Worm (Caenorhabditis elegans): ENCODE data around the gene C08G5.6.

C08G5.6 gene

ce11 chrII:765219-765618 is 5.1 kb upstream of the C08G5.6 start, which contains the start of gene C08G5.7:
Gene C08G5.7, minus strand, starts transcription at chrII:765319.
- peak; percentile 20 for TF ChIP-seq ces-1 (GFP tag; optimal IDR thresholded peaks at IDR 0.05)
- TF ChIP-seq nhr-2 (tag; optimal IDR thresholded peaks at IDR 0.05): no peak
- no peak for TF ChIP-seq bed-3 (GFP tag; optimal IDR thresholded peaks at IDR 0.05)

DNA sequence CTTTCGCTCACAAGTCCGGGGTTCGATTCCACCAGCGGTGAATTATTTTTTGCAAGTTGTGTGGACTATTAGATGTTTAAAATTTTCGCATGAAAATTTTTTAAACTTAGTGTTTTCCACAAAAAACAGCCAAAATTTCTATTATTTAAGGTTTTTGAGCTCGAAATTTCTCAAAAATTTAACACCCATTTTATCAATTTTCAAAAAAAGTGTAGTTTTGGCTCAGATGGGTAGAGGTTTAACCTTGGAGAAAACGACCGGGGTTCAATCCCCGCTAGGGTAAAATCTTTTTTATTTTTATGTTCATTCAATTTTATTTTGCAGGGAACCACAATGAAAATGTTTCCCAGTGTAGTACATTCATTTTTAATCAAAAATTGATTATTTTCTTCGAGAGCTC is 1.1 kb upstream of the C08G5.6 start:
- TF ChIP-seq cnd-1 (tag; optimal IDR thresholded peaks at IDR 0.05): no peak

DNA sequence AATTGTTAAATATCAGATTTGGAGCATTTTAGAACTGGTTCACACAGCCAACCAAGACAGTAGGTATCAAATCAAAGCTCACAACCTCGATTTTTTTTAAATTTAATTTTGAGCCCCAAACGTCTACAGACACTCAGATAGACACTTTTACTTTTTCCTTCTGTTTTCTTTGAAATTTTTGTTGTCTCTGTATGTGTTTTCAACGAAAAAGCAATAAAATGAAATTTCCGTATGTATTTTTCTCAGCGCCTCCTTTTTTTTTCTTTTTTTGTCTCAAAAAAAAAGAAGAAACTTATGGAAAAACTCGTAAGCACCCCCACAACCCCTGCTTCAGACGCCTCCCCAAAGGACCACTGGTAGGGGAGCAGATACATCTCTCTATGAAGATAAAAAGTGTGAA is 3.5 kb downstream of the C08G5.6 start:
- TF ChIP-seq nhr-12 (tag; optimal IDR thresholded peaks at IDR 0.05): no peak
- no peak for TF ChIP-seq ztf-11 (tag; optimal IDR thresholded peaks at IDR 0.05)
- peak; percentile 9 for TF ChIP-seq ces-1 (GFP tag; optimal IDR thresholded peaks at IDR 0.05)
- TF ChIP-seq unc-62 (GFP tag; optimal IDR thresholded peaks at IDR 0.05): no peak
- no peak for TF ChIP-seq sptf-1 (tag; optimal IDR thresholded peaks at IDR 0.05)
- no peak for TF ChIP-seq nhr-237 (tag; optimal IDR thresholded peaks at IDR 0.05)
- TF ChIP-seq lsy-2 (tag; optimal IDR thresholded peaks at IDR 0.05): no peak
- TF ChIP-seq tbx-8 (GFP tag; optimal IDR thresholded peaks at IDR 0.05): no peak
- no peak for TF ChIP-seq pha-4 (tag; optimal IDR thresholded peaks at IDR 0.05)

DNA sequence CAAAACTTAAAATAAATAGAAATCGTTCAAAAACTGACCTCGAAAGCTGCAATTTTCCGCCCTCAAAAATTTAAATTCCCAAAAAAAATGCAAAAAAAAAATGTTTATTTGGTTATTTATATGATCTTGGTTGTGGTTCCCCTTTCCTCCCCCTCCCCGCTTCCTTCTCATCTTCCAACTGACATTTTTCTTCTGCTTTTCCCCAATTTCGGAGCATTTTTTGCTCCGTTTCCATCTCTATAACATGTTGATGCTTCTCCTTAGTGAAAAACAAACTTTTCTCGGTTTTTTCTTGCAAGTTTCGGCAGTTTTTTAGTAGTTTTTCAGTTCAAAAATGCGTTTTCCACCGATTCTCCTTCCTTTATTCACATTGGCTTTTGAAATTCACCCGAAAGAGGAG is 4.7 kb downstream of the C08G5.6 start, which contains the start of gene Y39F10A.1:
TSS of gene Y39F10A.1 (plus strand) at position 301 of the 400 bp plus-strand sequence.
- TF ChIP-seq nhr-12 (tag; optimal IDR thresholded peaks at IDR 0.05): no peak
- TF ChIP-seq hlh-1 (tag; optimal IDR thresholded peaks at IDR 0.05): no peak
- TF ChIP-seq bed-3 (GFP tag; optimal IDR thresholded peaks at IDR 0.05): no peak
- TF ChIP-seq ceh-83 (GFP tag; optimal IDR thresholded peaks at IDR 0.05): no peak
- no peak for TF ChIP-seq mep-1 (tag; optimal IDR thresholded peaks at IDR 0.05)
- no peak for TF ChIP-seq tbx-8 (GFP tag; optimal IDR thresholded peaks at IDR 0.05)
- no peak for TF ChIP-seq lin-13 (tag; optimal IDR thresholded peaks at IDR 0.05)
- TF ChIP-seq ceh-39 (tag; optimal IDR thresholded peaks at IDR 0.05): no peak
- no peak for TF ChIP-seq sem-2 (GFP tag; optimal IDR thresholded peaks at IDR 0.05)
- no peak for TF ChIP-seq flh-1 (GFP tag; optimal IDR thresholded peaks at IDR 0.05)
- no peak for TF ChIP-seq blmp-1 (tag; optimal IDR thresholded peaks at IDR 0.05)
- no peak for TF ChIP-seq ztf-11 (tag; optimal IDR thresholded peaks at IDR 0.05)
- no peak for TF ChIP-seq mls-2 (tag; optimal IDR thresholded peaks at IDR 0.05)
- TF ChIP-seq nhr-2 (tag; optimal IDR thresholded peaks at IDR 0.05): no peak
- TF ChIP-seq pha-4 (tag; optimal IDR thresholded peaks at IDR 0.05): no peak
- no peak for TF ChIP-seq nhr-76 (tag; optimal IDR thresholded peaks at IDR 0.05)
- no peak for TF ChIP-seq unc-120 (tag; optimal IDR thresholded peaks at IDR 0.05; ENCODE audit: poor library complexity, severe bottlenecking)
- no peak for TF ChIP-seq nhr-237 (tag; optimal IDR thresholded peaks at IDR 0.05)
- no peak for TF ChIP-seq snpc-4 (tag; optimal IDR thresholded peaks at IDR 0.05)
- TF ChIP-seq ceh-43 (GFP tag; optimal IDR thresholded peaks at IDR 0.05): no peak

ce11 chrII:782903-783302 is 12.6 kb downstream of the C08G5.6 start, which contains the start of gene Y39F10A.3:
Gene Y39F10A.3, minus strand, starts transcription at chrII:783003.
- TF ChIP-seq elt-3 (tag; optimal IDR thresholded peaks at IDR 0.05): no peak
- no peak for TF ChIP-seq snpc-4 (tag; optimal IDR thresholded peaks at IDR 0.05)
- no peak for TF ChIP-seq sptf-1 (tag; optimal IDR thresholded peaks at IDR 0.05)
- no peak for TF ChIP-seq drap-1 (GFP tag; optimal IDR thresholded peaks at IDR 0.05)
- no peak for TF ChIP-seq pha-4 (tag; optimal IDR thresholded peaks at IDR 0.05)
- no peak for TF ChIP-seq flh-1 (GFP tag; optimal IDR thresholded peaks at IDR 0.05)
- TF ChIP-seq ham-2 (GFP tag; optimal IDR thresholded peaks at IDR 0.05): no peak
- no peak for TF ChIP-seq bed-3 (GFP tag; optimal IDR thresholded peaks at IDR 0.05)
- TF ChIP-seq nhr-237 (tag; optimal IDR thresholded peaks at IDR 0.05): no peak
- TF ChIP-seq nhr-76 (tag; optimal IDR thresholded peaks at IDR 0.05): no peak
- TF ChIP-seq ceh-43 (GFP tag; optimal IDR thresholded peaks at IDR 0.05): no peak
- no peak for TF ChIP-seq lin-13 (tag; optimal IDR thresholded peaks at IDR 0.05)
- TF ChIP-seq zip-8 (tag; optimal IDR thresholded peaks at IDR 0.05): no peak
- TF ChIP-seq lin-32 (GFP tag; optimal IDR thresholded peaks at IDR 0.05): no peak
- TF ChIP-seq sem-2 (GFP tag; optimal IDR thresholded peaks at IDR 0.05): no peak
- TF ChIP-seq nhr-28 (tag; optimal IDR thresholded peaks at IDR 0.05): no peak

DNA sequence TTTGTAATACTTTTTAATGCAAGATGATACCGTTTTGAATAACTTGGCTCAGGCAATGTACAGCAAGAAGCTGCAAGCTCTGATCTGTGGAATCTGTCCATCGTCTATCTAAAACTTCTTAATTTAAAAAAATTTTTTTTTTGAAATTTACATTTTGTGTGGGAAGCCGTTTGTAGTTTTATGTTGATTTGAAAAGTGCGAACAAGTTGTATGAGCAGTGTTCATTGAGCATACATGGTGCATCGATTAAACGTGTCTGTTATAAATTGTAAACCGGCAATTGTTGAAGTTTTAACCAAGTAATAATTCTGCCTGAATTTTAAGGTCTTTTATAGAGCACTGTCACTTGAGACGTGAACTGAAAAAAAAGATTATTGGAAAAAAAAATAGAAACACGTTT is 13.2 kb downstream of the C08G5.6 start, which contains the start of gene Y39F10A.6:
TSS of gene Y39F10A.6 (minus strand) at position 101 of the 400 bp plus-strand sequence.
- no peak for TF ChIP-seq hlh-1 (tag; optimal IDR thresholded peaks at IDR 0.05)
- no peak for TF ChIP-seq ceh-43 (GFP tag; optimal IDR thresholded peaks at IDR 0.05)
- TF ChIP-seq zip-8 (tag; optimal IDR thresholded peaks at IDR 0.05): no peak
- no peak for TF ChIP-seq nhr-12 (tag; optimal IDR thresholded peaks at IDR 0.05)
- TF ChIP-seq nhr-28 (tag; optimal IDR thresholded peaks at IDR 0.05): no peak
- no peak for TF ChIP-seq M03D4.4 (tag; optimal IDR thresholded peaks at IDR 0.05)
- no peak for TF ChIP-seq pha-4 (tag; optimal IDR thresholded peaks at IDR 0.05)
- TF ChIP-seq mep-1 (tag; optimal IDR thresholded peaks at IDR 0.05): no peak
- TF ChIP-seq ham-2 (GFP tag; optimal IDR thresholded peaks at IDR 0.05): no peak
- TF ChIP-seq cnd-1 (tag; optimal IDR thresholded peaks at IDR 0.05): no peak
- TF ChIP-seq ces-1 (GFP tag; optimal IDR thresholded peaks at IDR 0.05): no peak
- TF ChIP-seq unc-120 (tag; optimal IDR thresholded peaks at IDR 0.05; ENCODE audit: poor library complexity, severe bottlenecking): no peak
- TF ChIP-seq mab-5 (tag; optimal IDR thresholded peaks at IDR 0.05): no peak
- no peak for TF ChIP-seq sptf-1 (tag; optimal IDR thresholded peaks at IDR 0.05)
- TF ChIP-seq ceh-83 (GFP tag; optimal IDR thresholded peaks at IDR 0.05): no peak
- no peak for TF ChIP-seq elt-1 (tag; optimal IDR thresholded peaks at IDR 0.05; ENCODE audit: borderline replicate concordance, insufficient read depth)

Data from whole organism, mixed stage, embryonic.